Worm (Caenorhabditis elegans) whole organism, L3 larva: ENCODE data around the gene E02H4.6.

Source experiments
- ZK546.5 ChIP-seq: sonication (generic microtip); optimal IDR thresholded peaks from 2 replicates; lab custom pipeline; 2017; ENCODE audit warnings: missing biosample characterization, missing genetic modification characterization
- ceh-28 ChIP-seq: fragments of 150-350 bp; optimal IDR thresholded peaks from 2 replicates; lab custom pipeline; 2014; ENCODE audit warnings: missing biosample characterization, missing genetic modification reagents, missing genetic modification characterization
- egl-5 ChIP-seq: fragments of 150-350 bp; optimal IDR thresholded peaks from 2 replicates; lab custom pipeline; 2017; ENCODE audit warnings: missing biosample characterization, missing genetic modification reagents, missing genetic modification characterization, inconsistent platforms
- fos-1 ChIP-seq: fragments of 150-350 bp; optimal IDR thresholded peaks from 2 replicates; lab custom pipeline; 2014; ENCODE audit warnings: missing biosample characterization, missing genetic modification characterization
- hmg-11 ChIP-seq: sonication (generic microtip); optimal IDR thresholded peaks from 2 replicates; lab custom pipeline; 2016; ENCODE audit warnings: missing genetic modification characterization, missing compliant biosample characterization
- jun-1 ChIP-seq: fragments of 150-350 bp; optimal IDR thresholded peaks from 2 replicates; lab custom pipeline; 2014; ENCODE audit warnings: missing biosample characterization, missing genetic modification reagents, missing genetic modification characterization
- lin-15B ChIP-seq: fragments of 150-350 bp; optimal IDR thresholded peaks from 2 replicates; lab custom pipeline; 2014; ENCODE audit warnings: missing biosample characterization, missing genetic modification characterization
- ztf-11 ChIP-seq: fragments of 150-350 bp; optimal IDR thresholded peaks from 2 replicates; lab custom pipeline; 2014; ENCODE audit warnings: missing biosample characterization, missing genetic modification characterization

ce11 chrX:14247436-14248103 is 4.4 kb downstream of the E02H4.6 start, which contains the start of gene K04C1.5:
- TF ChIP-seq lin-15B (tag; lab: Kevin White, UChicago) (no peak), ZK546.5 (tag; lab: Kevin White, UChicago) (no peak), fos-1 (tag; lab: Kevin White, UChicago) (no peak), ceh-28 (tag; lab: Kevin White, UChicago) (no peak), jun-1 (tag; lab: Kevin White, UChicago) (no peak), egl-5 (tag; lab: Kevin White, UChicago) (no peak), hmg-11 (no peak), ztf-11 (tag; lab: Kevin White, UChicago) (no peak)
